Worm (Caenorhabditis elegans): ENCODE measurements around the gene B0496.2.

B0496.2 gene

DNA sequence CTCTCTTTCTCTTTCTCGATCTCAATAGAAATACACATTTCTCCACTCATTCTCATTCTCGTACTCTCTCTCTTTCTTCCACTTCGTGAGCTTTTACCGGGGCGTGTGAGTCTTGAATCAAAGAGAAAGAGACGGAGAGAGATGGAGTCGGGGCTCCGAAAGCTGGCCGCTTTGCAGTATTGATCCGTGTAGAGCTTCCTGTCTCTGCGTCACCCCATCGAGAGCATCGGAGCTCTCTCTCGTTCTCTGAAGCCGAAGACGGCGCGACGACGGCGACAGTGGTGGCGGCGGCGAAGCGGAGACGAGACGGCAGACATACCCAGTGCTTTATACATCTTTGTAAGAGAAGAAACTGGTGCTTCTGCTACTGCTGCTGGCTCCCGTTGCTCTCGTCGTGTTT is 45.6 kb upstream of the B0496.2 start (continued):
- no peak for TF ChIP-seq ceh-79 (tag; optimal IDR thresholded peaks at IDR 0.05)
- TF ChIP-seq rec-8 (tag; optimal IDR thresholded peaks at IDR 0.05) = no peak
- TF ChIP-seq madf-3 (GFP tag; IDR thresholded peaks at IDR 0.05) = no peak
- no peak for TF ChIP-seq B0336.3 (GFP tag; IDR thresholded peaks at IDR 0.05)
- no peak for TF ChIP-seq Y53F4B.3 (GFP tag; IDR thresholded peaks at IDR 0.05)
- TF ChIP-seq hmg-1.2 (GFP tag; IDR thresholded peaks at IDR 0.05) = peak; percentile 51; the same call in 1 of the 2 replicates
- no peak for TF ChIP-seq ceh-58 (GFP tag; IDR thresholded peaks at IDR 0.05)
- TF ChIP-seq die-1 (tag; optimal IDR thresholded peaks at IDR 0.05) = no peak
- no peak for TF ChIP-seq nhr-80 (tag; optimal IDR thresholded peaks at IDR 0.05)
- TF ChIP-seq B0019.2 (GFP tag; conservative IDR thresholded peaks at IDR 0.05) = no peak
- TF ChIP-seq mes-4 (tag; optimal IDR thresholded peaks at IDR 0.05) = no peak
- TF ChIP-seq lin-54 (GFP tag; optimal IDR thresholded peaks at IDR 0.05) = no peak
- TF ChIP-seq K12H6.12 (tag; optimal IDR thresholded peaks at IDR 0.05) = peak; percentile 89
- no peak for TF ChIP-seq Y67H2A.10 (GFP tag; conservative IDR thresholded peaks at IDR 0.05)
- no peak for TF ChIP-seq cebp-2 (GFP tag; IDR thresholded peaks at IDR 0.05)
- peak; percentile 80 for TF ChIP-seq egrh-3 (GFP tag; IDR thresholded peaks at IDR 0.05)
- TF ChIP-seq pbrm-1 (GFP tag; IDR thresholded peaks at IDR 0.05) = 0 out of 2 replicates have a peak, but pooled peaks have one; percentile 24
- TF ChIP-seq chd-7 (tag; optimal IDR thresholded peaks at IDR 0.05) = peak; percentile 50
- TF ChIP-seq ztf-25 (GFP tag; IDR thresholded peaks at IDR 0.05) = no peak
- no peak for TF ChIP-seq nhr-90 (tag; optimal IDR thresholded peaks at IDR 0.05)
- TF ChIP-seq lin-26 (GFP tag; IDR thresholded peaks at IDR 0.05) = no peak
- peak; percentile 94 for TF ChIP-seq madf-10 (tag; optimal IDR thresholded peaks at IDR 0.05)
- no peak for TF ChIP-seq aptf-3 (GFP tag; IDR thresholded peaks at IDR 0.05)
- TF ChIP-seq tlf-1 (GFP tag; optimal IDR thresholded peaks at IDR 0.05) = no peak
- TF ChIP-seq lag-1 (GFP tag; IDR thresholded peaks at IDR 0.05) = no peak
- TF ChIP-seq mcd-1 (GFP tag; IDR thresholded peaks at IDR 0.05) = peak; percentile 56; the same call in 1 of the 2 replicates
- TF ChIP-seq ztf-22 (GFP tag; optimal IDR thresholded peaks at IDR 0.05) = no peak
- no peak for TF ChIP-seq gei-17 (GFP tag; optimal IDR thresholded peaks at IDR 0.05)
- TF ChIP-seq Y95B8A.8 (GFP tag; IDR thresholded peaks at IDR 0.05) = no peak
- TF ChIP-seq pha-4 (tag; optimal IDR thresholded peaks at IDR 0.05) = no peak
- no peak for TF ChIP-seq T07F8.4 (tag; optimal IDR thresholded peaks at IDR 0.05)
- peak; percentile 73 for TF ChIP-seq rcor-1 (GFP tag; IDR thresholded peaks at IDR 0.05)
- no peak for TF ChIP-seq sea-2 (GFP tag; IDR thresholded peaks at IDR 0.05)
- no peak for TF ChIP-seq nfya-1 (tag; optimal IDR thresholded peaks at IDR 0.05; ENCODE audit: borderline replicate concordance, insufficient read depth)
- no peak for TF ChIP-seq dpff-1 (tag; optimal IDR thresholded peaks at IDR 0.05)
- no peak for TF ChIP-seq ztf-6 (GFP tag; IDR thresholded peaks at IDR 0.05)
- TF ChIP-seq lin-40 (tag; optimal IDR thresholded peaks at IDR 0.05) = peak; percentile 75
- TF ChIP-seq hrde-1 (tag; optimal IDR thresholded peaks at IDR 0.05; ENCODE audit: borderline replicate concordance) = no peak
- no peak for TF ChIP-seq tbp1 (GFP tag; optimal IDR thresholded peaks at IDR 0.05)
- no peak for TF ChIP-seq dpl-1 (GFP tag; optimal IDR thresholded peaks at IDR 0.05)
- no peak for TF ChIP-seq nfya-2 (GFP tag; IDR thresholded peaks at IDR 0.05)
- no peak for TF ChIP-seq ccch-3 (GFP tag; optimal IDR thresholded peaks at IDR 0.05)
- TF ChIP-seq ztf-18 (tag; optimal IDR thresholded peaks at IDR 0.05) = no peak
- TF ChIP-seq hlh-26 (GFP tag; conservative IDR thresholded peaks at IDR 0.05) = no peak
- TF ChIP-seq sptf-2 (GFP tag; optimal IDR thresholded peaks at IDR 0.05) = no peak
- TF ChIP-seq ztf-26 (tag; optimal IDR thresholded peaks at IDR 0.05) = no peak
- no peak for TF ChIP-seq tbx-9 (tag; optimal IDR thresholded peaks at IDR 0.05; ENCODE audit: borderline replicate concordance)
- no peak for TF ChIP-seq F22D6.2 (tag; optimal IDR thresholded peaks at IDR 0.05)
- no peak for TF ChIP-seq fkh-3 (tag; optimal IDR thresholded peaks at IDR 0.05)
- no peak for TF ChIP-seq attf-3 (GFP tag; conservative IDR thresholded peaks at IDR 0.05)

Data from whole organism, young adult.